Worm (Caenorhabditis elegans): ENCODE measurements around the gene F14H12.6.

F14H12.6 gene

ce11 chrX:4386493-4386892, 29.1 kb upstream of the F14H12.6 start:
- no peak for TF ChIP-seq hlh-12 (tag; optimal IDR thresholded peaks at IDR 0.05)
- TF ChIP-seq ceh-27 (GFP tag; optimal IDR thresholded peaks at IDR 0.05), result no peak
- no peak for TF ChIP-seq snpc-1.3 (tag; optimal IDR thresholded peaks at IDR 0.05; ENCODE audit: insufficient read depth)

DNA sequence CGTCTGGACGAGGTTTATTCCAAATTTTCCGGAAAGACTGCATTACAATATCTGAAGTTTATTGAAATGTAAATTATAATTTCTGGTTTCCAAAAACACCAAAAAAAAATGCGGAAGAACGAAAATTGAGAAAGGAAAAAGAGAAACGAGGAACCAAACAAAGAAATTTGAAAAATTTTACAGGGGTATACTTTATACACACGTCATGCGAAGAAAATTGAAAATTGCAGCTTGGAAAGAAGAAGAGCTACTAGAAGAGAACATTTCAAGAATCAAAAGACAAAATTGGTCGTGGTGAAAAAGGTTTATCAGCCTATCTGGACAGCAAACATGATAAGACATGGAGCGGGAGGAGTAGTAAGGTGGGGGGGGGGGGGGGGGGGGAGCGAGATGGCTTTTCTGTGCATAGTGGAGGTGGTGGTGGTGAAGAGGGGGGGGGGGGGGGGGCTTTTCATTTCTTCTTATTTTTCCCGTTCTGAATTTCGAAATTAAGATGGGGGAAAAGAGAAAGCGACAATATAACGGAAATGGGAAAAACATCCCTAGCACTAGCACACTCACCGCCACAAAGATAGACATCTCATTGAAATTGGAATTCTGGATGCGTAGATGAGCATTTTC, 26.1 kb upstream of the F14H12.6 start, which contains the start of gene lst-2:
Gene lst-2, minus strand, starts transcription at position 51 of the 621 bp plus-strand sequence.
- no peak for TF ChIP-seq hlh-12 (tag; optimal IDR thresholded peaks at IDR 0.05)
- TF ChIP-seq ztf-26 (tag; optimal IDR thresholded peaks at IDR 0.05), result no peak
- TF ChIP-seq akir-1 (GFP tag; optimal IDR thresholded peaks at IDR 0.05), result no peak
- TF ChIP-seq Y67H2A.10 (GFP tag; conservative IDR thresholded peaks at IDR 0.05), result no peak
- TF ChIP-seq ceh-91 (GFP tag; IDR thresholded peaks at IDR 0.05), result no peak
- no peak for TF ChIP-seq somi-1 (GFP tag; optimal IDR thresholded peaks at IDR 0.05)
- peak; percentile 79 for TF ChIP-seq zfh-2 (GFP tag; conservative IDR thresholded peaks at IDR 0.05)
- no peak for TF ChIP-seq egl-18 (GFP tag; IDR thresholded peaks at IDR 0.05)
- TF ChIP-seq ama-1 (optimal IDR thresholded peaks at IDR 0.05), result no peak
- no peak for TF ChIP-seq ama-1 (GFP tag; optimal IDR thresholded peaks at IDR 0.05)
- no peak for TF ChIP-seq rcor-1 (GFP tag; IDR thresholded peaks at IDR 0.05)
- TF ChIP-seq sdz-38 (tag; optimal IDR thresholded peaks at IDR 0.05), result no peak
- no peak for TF ChIP-seq ceh-40 (GFP tag; IDR thresholded peaks at IDR 0.05)
- TF ChIP-seq egrh-3 (GFP tag; IDR thresholded peaks at IDR 0.05), result peak; percentile 90; the same call in 1 of the 2 replicates
- no peak for TF ChIP-seq ZK185.1 (tag; optimal IDR thresholded peaks at IDR 0.05; ENCODE audit: poor library complexity, severe bottlenecking)
- TF ChIP-seq nhr-120 (GFP tag; IDR thresholded peaks at IDR 0.05), result no peak
- no peak for TF ChIP-seq zim-3 (tag; optimal IDR thresholded peaks at IDR 0.05)
- TF ChIP-seq die-1 (tag; optimal IDR thresholded peaks at IDR 0.05), result no peak
- TF ChIP-seq hmg-1.2 (GFP tag; IDR thresholded peaks at IDR 0.05), result no peak
- no peak for TF ChIP-seq hmg-20 (GFP tag; IDR thresholded peaks at IDR 0.05)
- no peak for TF ChIP-seq lin-35 (GFP tag; optimal IDR thresholded peaks at IDR 0.05)
- no peak for TF ChIP-seq hlh-26 (GFP tag; conservative IDR thresholded peaks at IDR 0.05)
- no peak for TF ChIP-seq ztf-18 (tag; optimal IDR thresholded peaks at IDR 0.05)
- no peak for TF ChIP-seq C06A6.2 (GFP tag; conservative IDR thresholded peaks at IDR 0.05)
- peak; percentile 27; the same call in 1 of the 2 replicates for TF ChIP-seq mcd-1 (GFP tag; IDR thresholded peaks at IDR 0.05)
- no peak for TF ChIP-seq let-607 (tag; optimal IDR thresholded peaks at IDR 0.05)

- TF ChIP-seq hmg-20 (GFP tag; IDR thresholded peaks at IDR 0.05) (no peak), Y56A3A.18 (GFP tag; IDR thresholded peaks at IDR 0.05) (no peak), F55B11.4 (tag; optimal IDR thresholded peaks at IDR 0.05; ENCODE audit: borderline replicate concordance, insufficient read depth) (no peak), mel-28 (tag; optimal IDR thresholded peaks at IDR 0.05; ENCODE audit: borderline replicate concordance) (no peak), ztf-28 (GFP tag; IDR thresholded peaks at IDR 0.05) (no peak), dox-1 (GFP tag; IDR thresholded peaks at IDR 0.05) (no peak), egl-44 (GFP tag; IDR thresholded peaks at IDR 0.05) (no peak), rcor-1 (GFP tag; IDR thresholded peaks at IDR 0.05) (no peak), hlh-12 (tag; optimal IDR thresholded peaks at IDR 0.05) (no peak), Y95B8A.8 (GFP tag; IDR thresholded peaks at IDR 0.05) (no peak), lir-1 (GFP tag; conservative IDR thresholded peaks at IDR 0.05) (no peak), lin-35 (GFP tag; optimal IDR thresholded peaks at IDR 0.05) (no peak), F52B5.7 (tag; optimal IDR thresholded peaks at IDR 0.05) (no peak), snpc-4 (GFP tag; optimal IDR thresholded peaks at IDR 0.05) (no peak), snpc-4 (tag; optimal IDR thresholded peaks at IDR 0.05) (no peak), K11D2.4 (GFP tag; IDR thresholded peaks at IDR 0.05) (no peak), D2030.7 (GFP tag; IDR thresholded peaks at IDR 0.05) (no peak), atf-7 (tag; optimal IDR thresholded peaks at IDR 0.05) (no peak)
These were observed 20.3 kb upstream of the F14H12.6 start, which contains the start of gene R160.12 for ce11 chrX:4377689-4378088. TSS of gene R160.12 (minus strand) at chrX:4377789.
